Fruit fly (Drosophila melanogaster) whole organism, embryonic: ENCODE results near the gene CG3009.

Experiments used
- Adf1 ChIP-seq: fragments of 200-800 bp; sonication (Bioruptor generic); IDR thresholded peaks from 2 replicates; pipeline ENCODE4 v1.3.6; 2022; ENCODE audit warnings: missing biosample characterization, missing genetic modification characterization
- CG14014 ChIP-seq: fragments of 200-800 bp; sonication (Bioruptor generic); IDR thresholded peaks from 2 replicates; pipeline ENCODE4 v1.3.6; 2022; ENCODE audit warnings: missing biosample characterization, missing genetic modification characterization
- CG15011 ChIP-seq: fragments of 200-800 bp; sonication (Bioruptor generic); optimal IDR thresholded peaks from 3 replicates; lab custom pipeline; 2018; ENCODE audit warnings: missing biosample characterization, mild to moderate bottlenecking, missing genetic modification characterization
- CG17328 ChIP-seq: fragments of 200-800 bp; sonication (Bioruptor generic); IDR thresholded peaks from 2 replicates; pipeline ENCODE4 v1.3.6; 2022; ENCODE audit warnings: missing biosample characterization, missing genetic modification characterization
- CG17361 ChIP-seq: fragments of 200-800 bp; sonication (Bioruptor generic); IDR thresholded peaks from 3 replicates; pipeline ENCODE4 v1.3.6; 2022; ENCODE audit warnings: missing biosample characterization, missing genetic modification characterization
- CG17612 ChIP-seq: fragments of 200-800 bp; sonication (Bioruptor generic); IDR thresholded peaks from 2 replicates; pipeline ENCODE4 v1.3.6; 2022; ENCODE audit warnings: missing biosample characterization, missing genetic modification characterization
- CG18011 ChIP-seq: fragments of 200-800 bp; sonication (Bioruptor generic); optimal IDR thresholded peaks from 2 replicates; lab custom pipeline; 2017; ENCODE audit warnings: missing biosample characterization, missing genetic modification characterization, mild to moderate bottlenecking, moderate library complexity, missing genotype
- CG1832 ChIP-seq: fragments of 200-800 bp; sonication (Bioruptor generic); optimal IDR thresholded peaks from 2 replicates; lab custom pipeline; 2017; ENCODE audit warnings: missing biosample characterization, mild to moderate bottlenecking, missing genetic modification characterization, inconsistent platforms
- CG18619 ChIP-seq: fragments of 200-800 bp; sonication (Bioruptor generic); optimal IDR thresholded peaks from 3 replicates; lab custom pipeline; 2017; ENCODE audit warnings: missing biosample characterization, mild to moderate bottlenecking, missing genetic modification characterization
- CG2129 ChIP-seq: fragments of 200-800 bp; sonication (Bioruptor generic); IDR thresholded peaks from 2 replicates; pipeline ENCODE4 v1.3.6; 2022; ENCODE audit warnings: missing biosample characterization, missing genetic modification characterization; ENCODE audit not compliant: partially characterized antibody
- CG4282 ChIP-seq: fragments of 200-800 bp; sonication (Bioruptor generic); optimal IDR thresholded peaks from 2 replicates; lab custom pipeline; 2016; ENCODE audit warnings: missing biosample characterization, missing genetic modification characterization
- CG6654 ChIP-seq: fragments of 200-800 bp; sonication (Bioruptor generic); optimal IDR thresholded peaks from 2 replicates; lab custom pipeline; 2017; ENCODE audit warnings: missing biosample characterization, mild to moderate bottlenecking, missing genetic modification characterization
- CG6689 ChIP-seq: fragments of 200-800 bp; sonication (Bioruptor generic); IDR thresholded peaks from 2 replicates; pipeline ENCODE4 v1.3.6; 2022; ENCODE audit warnings: missing biosample characterization, missing genetic modification characterization
- CG6791 ChIP-seq: fragments of 200-800 bp; sonication (Bioruptor generic); IDR thresholded peaks from 3 replicates; pipeline ENCODE4 v1.3.6; 2022; ENCODE audit warnings: missing biosample characterization, missing genetic modification characterization; ENCODE audit not compliant: partially characterized antibody
- CG6854 ChIP-seq: fragments of 200-800 bp; sonication (Bioruptor generic); optimal IDR thresholded peaks from 3 replicates; lab custom pipeline; 2017; ENCODE audit warnings: missing biosample characterization, mild to moderate bottlenecking, missing genetic modification characterization
- CG9817 ChIP-seq: fragments of 200-800 bp; sonication (Bioruptor generic); optimal IDR thresholded peaks from 2 replicates; lab custom pipeline; 2018; ENCODE audit warnings: missing biosample characterization, mild to moderate bottlenecking, missing genetic modification characterization, moderate library complexity
- CkIIα-i1 ChIP-seq: fragments of 200-800 bp; sonication (Bioruptor generic); IDR thresholded peaks from 2 replicates; pipeline ENCODE4 v1.3.6; 2022; ENCODE audit warnings: missing biosample characterization, missing genetic modification characterization
- D19A ChIP-seq: fragments of 200-800 bp; optimal IDR thresholded peaks from 3 replicates; lab custom pipeline; 2019; ENCODE audit warnings: missing biosample characterization, mild to moderate bottlenecking, missing genetic modification characterization, moderate library complexity
- Dip2 ChIP-seq: fragments of 200-800 bp; sonication (Bioruptor generic); IDR thresholded peaks from 2 replicates; pipeline ENCODE4 v1.3.6; 2022; ENCODE audit warnings: missing biosample characterization, missing genetic modification characterization
- Hr51 ChIP-seq, 2 experiments: fragments of 200-800 bp; sonication (Bioruptor generic); optimal IDR thresholded peaks; 2 replicates in 1 of 2; 3 replicates in 1 of 2; lab custom pipeline; 2016 to 2018; ENCODE audit warnings: missing biosample characterization in 2 of 2, missing genetic modification characterization in 2 of 2, mild to moderate bottlenecking in 1 of 2, moderate library complexity in 1 of 2
- Kr ChIP-seq: fragments of 200-800 bp; sonication (Bioruptor generic); optimal IDR thresholded peaks from 2 replicates; lab custom pipeline; 2017; ENCODE audit warnings: missing biosample characterization, mild to moderate bottlenecking, missing genetic modification characterization
- Lpt ChIP-seq: fragments of >200 bp; optimal IDR thresholded peaks from 2 replicates; lab custom pipeline; 2018; ENCODE audit warnings: missing biosample characterization, missing genetic modification characterization
- Med ChIP-seq: fragments of 200-800 bp; sonication (Bioruptor generic); peaks from one replicate; lab custom pipeline; 2016; ENCODE audit warnings: missing biosample characterization, missing genetic modification characterization, mild to moderate bottlenecking, inconsistent platforms, moderate library complexity
- NC2β ChIP-seq: fragments of 200-800 bp; sonication (Bioruptor generic); optimal IDR thresholded peaks from 2 replicates; lab custom pipeline; 2016; ENCODE audit warnings: missing biosample characterization, missing genetic modification characterization
- NFAT ChIP-seq: fragments of 200-800 bp; sonication (Bioruptor generic); IDR thresholded peaks from 2 replicates; pipeline ENCODE4 v1.3.6; 2022; ENCODE audit warnings: missing biosample characterization, missing genetic modification characterization
- Opbp ChIP-seq: fragments of 200-800 bp; sonication (Bioruptor generic); IDR thresholded peaks from 3 replicates; pipeline ENCODE4 v1.3.6; 2022; ENCODE audit warnings: missing biosample characterization, missing genetic modification characterization; ENCODE audit not compliant: partially characterized antibody
- Rx ChIP-seq: fragments of 200-800 bp; sonication (Bioruptor generic); IDR thresholded peaks from 2 replicates; pipeline ENCODE4 v1.3.6; 2022; ENCODE audit warnings: missing biosample characterization, missing genetic modification characterization
- Side ChIP-seq: fragments of 200-800 bp; sonication (Bioruptor generic); optimal IDR thresholded peaks from 2 replicates; lab custom pipeline; 2016; ENCODE audit warnings: missing biosample characterization, missing genetic modification characterization
- Sry-β ChIP-seq: fragments of 200-800 bp; sonication (Bioruptor generic); optimal IDR thresholded peaks from 2 replicates; lab custom pipeline; 2018; ENCODE audit warnings: missing biosample characterization, mild to moderate bottlenecking, missing genetic modification characterization, moderate library complexity
- Xrp1 ChIP-seq: fragments of 200-800 bp; sonication (Bioruptor generic); IDR thresholded peaks from 2 replicates; pipeline ENCODE4 v1.3.6; 2022; ENCODE audit warnings: missing biosample characterization, missing genetic modification characterization
- abd-A ChIP-seq: fragments of 200-800 bp; sonication (Bioruptor generic); optimal IDR thresholded peaks from 3 replicates; lab custom pipeline; 2019; ENCODE audit warnings: missing biosample characterization, mild to moderate bottlenecking, missing genetic modification characterization, moderate library complexity
- ase ChIP-seq: fragments of 200-800 bp; sonication (Bioruptor generic); IDR thresholded peaks from 3 replicates; pipeline ENCODE4 v1.3.6; 2022; ENCODE audit warnings: missing biosample characterization, missing genetic modification characterization
- cad ChIP-seq: fragments of >200 bp; optimal IDR thresholded peaks from 2 replicates; lab custom pipeline; 2017; ENCODE audit warnings: missing biosample characterization, missing genetic modification characterization
- crol ChIP-seq: fragments of 200-800 bp; sonication (Bioruptor generic); IDR thresholded peaks from 2 replicates; pipeline ENCODE4 v1.3.6; 2022; ENCODE audit warnings: missing biosample characterization, missing genetic modification characterization
- ewg ChIP-seq: fragments of 200-800 bp; sonication (Bioruptor generic); optimal IDR thresholded peaks from 3 replicates; lab custom pipeline; 2017; ENCODE audit warnings: mild to moderate bottlenecking, missing biosample characterization, missing genetic modification reagents, missing genetic modification characterization
- gcm ChIP-seq: fragments of 200-800 bp; sonication (Bioruptor generic); optimal IDR thresholded peaks from 2 replicates; lab custom pipeline; 2019; ENCODE audit warnings: missing biosample characterization, mild to moderate bottlenecking, missing genetic modification characterization, moderate library complexity
- gro ChIP-seq: fragments of 200-800 bp; sonication (Bioruptor generic); optimal IDR thresholded peaks from 2 replicates; lab custom pipeline; 2016; ENCODE audit warnings: missing biosample characterization, missing genetic modification characterization
- hb ChIP-seq: fragments of 200-800 bp; sonication (Bioruptor generic); IDR thresholded peaks from 3 replicates; pipeline ENCODE4 v1.3.6; 2022; ENCODE audit warnings: missing biosample characterization, missing genetic modification characterization; ENCODE audit not compliant: partially characterized antibody
- jing ChIP-seq: fragments of 200-800 bp; sonication (Bioruptor generic); optimal IDR thresholded peaks from 2 replicates; lab custom pipeline; 2018; ENCODE audit warnings: missing biosample characterization, mild to moderate bottlenecking, missing genetic modification characterization
- jumu ChIP-seq: fragments of 200-800 bp; sonication (Bioruptor generic); optimal IDR thresholded peaks from 3 replicates; lab custom pipeline; 2016; ENCODE audit warnings: missing biosample characterization, missing genetic modification characterization
- mld ChIP-seq: fragments of 200-800 bp; sonication (Bioruptor generic); IDR thresholded peaks from 3 replicates; pipeline ENCODE4 v1.3.6; 2022; ENCODE audit warnings: missing biosample characterization, missing genetic modification characterization; ENCODE audit not compliant: partially characterized antibody
- odd ChIP-seq: fragments of 200-800 bp; sonication (Bioruptor generic); optimal IDR thresholded peaks from 2 replicates; lab custom pipeline; 2017; ENCODE audit warnings: missing biosample characterization, mild to moderate bottlenecking, missing genetic modification characterization
- p53 ChIP-seq: fragments of 200-800 bp; sonication (Bioruptor generic); optimal IDR thresholded peaks from 2 replicates; lab custom pipeline; 2016; ENCODE audit warnings: missing biosample characterization, missing genetic modification characterization
- repo ChIP-seq: fragments of 200-800 bp; sonication (Bioruptor generic); optimal IDR thresholded peaks from 2 replicates; lab custom pipeline; 2016; ENCODE audit warnings: missing biosample characterization, missing genetic modification characterization
- schlank ChIP-seq: fragments of 200-800 bp; sonication (Bioruptor generic); optimal IDR thresholded peaks from 2 replicates; lab custom pipeline; 2018; ENCODE audit warnings: missing biosample characterization, mild to moderate bottlenecking, missing genetic modification characterization
- sens-2 ChIP-seq: fragments of 200-800 bp; sonication (Bioruptor generic); IDR thresholded peaks from 2 replicates; pipeline ENCODE4 v1.3.6; 2022; ENCODE audit warnings: missing biosample characterization, missing genetic modification characterization
- sr ChIP-seq: fragments of 200-800 bp; sonication (Bioruptor generic); IDR thresholded peaks from 3 replicates; pipeline ENCODE4 v1.3.6; 2022; ENCODE audit warnings: missing biosample characterization, missing genetic modification characterization
- unpg ChIP-seq: fragments of 200-800 bp; sonication (Bioruptor generic); optimal IDR thresholded peaks from 3 replicates; lab custom pipeline; 2018; ENCODE audit warnings: missing biosample characterization, mild to moderate bottlenecking, missing genetic modification characterization, moderate library complexity
- zfh1 ChIP-seq: fragments of 200-800 bp; sonication (Bioruptor generic); IDR thresholded peaks from 3 replicates; pipeline ENCODE4 v1.3.6; 2022; ENCODE audit warnings: missing biosample characterization, missing genetic modification characterization

The CG3009 gene

DNA sequence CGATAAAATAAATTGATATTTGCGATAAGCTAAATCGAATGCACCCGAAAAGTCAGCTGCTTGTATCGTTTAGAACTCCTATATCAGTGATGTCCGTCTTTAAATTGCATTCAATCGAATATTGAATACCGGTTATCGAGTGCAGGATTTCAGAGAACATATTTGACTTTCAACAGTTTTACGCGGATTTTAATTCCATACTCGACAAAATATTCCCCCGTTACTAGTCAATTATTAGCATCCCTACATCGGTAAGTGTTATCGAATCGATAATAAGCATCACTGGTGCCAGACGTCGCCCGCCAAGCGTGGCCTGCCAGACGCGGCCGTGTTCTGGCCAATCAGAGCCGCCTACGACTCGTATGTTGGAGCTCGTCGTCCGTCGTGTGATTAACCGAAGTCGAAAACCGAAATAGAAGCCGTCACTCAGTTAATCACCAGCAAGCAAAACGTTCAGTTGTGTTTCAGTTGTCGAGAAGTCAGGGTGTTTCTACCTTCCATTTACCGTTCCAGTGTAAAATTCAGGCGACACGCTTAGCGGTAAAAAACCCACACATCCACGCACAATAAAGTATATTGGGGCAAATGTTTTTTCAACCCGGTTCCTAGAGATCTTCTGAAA lies 21.4 kb upstream of the CG3009 start, which contains the start of gene ctp (continued):
- TF ChIP-seq NC2β (GFP tag; lab: Kevin White, UChicago), result peak; percentile 24
- peak; percentile 44; the same call in 1 of the 2 replicates for TF ChIP-seq Xrp1 (GFP tag; lab: Robert Waterston, UW)
- TF ChIP-seq CG6791 (GFP tag; lab: Robert Waterston, UW), result peak; percentile 58; the same call in 2 of the 3 replicates
- no peak for TF ChIP-seq odd (GFP tag; lab: Kevin White, UChicago)
- peak; percentile 45; the same call in 1 of the 2 replicates for TF ChIP-seq Adf1 (GFP tag; lab: Robert Waterston, UW)
- no peak for TF ChIP-seq Dip2 (GFP tag; lab: Robert Waterston, UW)
- TF ChIP-seq cad, result no peak
- TF ChIP-seq NFAT, result no peak
- peak; percentile 61; the same call in 1 of the 3 replicates for TF ChIP-seq mld (GFP tag; lab: Robert Waterston, UW)
- peak; percentile 38; the same call in 1 of the 2 replicates for TF ChIP-seq CG17328
- TF ChIP-seq CG4282, result peak; percentile 48
- TF ChIP-seq schlank, result no peak
- no peak for TF ChIP-seq Rx (GFP tag; lab: Robert Waterston, UW)
- peak; percentile 31 for TF ChIP-seq gcm (GFP tag; lab: Kevin White, UChicago)
- TF ChIP-seq p53 (GFP tag; lab: Kevin White, UChicago), result peak; percentile 37
- TF ChIP-seq CG18011, result peak; percentile 23
- peak; percentile 58 for TF ChIP-seq Opbp (GFP tag; lab: Robert Waterston, UW)
- TF ChIP-seq ewg (GFP tag; lab: Kevin White, UChicago), result no peak
- TF ChIP-seq jing (GFP tag; lab: Kevin White, UChicago), result no peak
- TF ChIP-seq sens-2 (GFP tag; lab: Robert Waterston, UW), result no peak
- TF ChIP-seq Lpt, result no peak
- peak; percentile 88 for TF ChIP-seq Med
- TF ChIP-seq CG6654 (GFP tag; lab: Kevin White, UChicago), result no peak
- peak; percentile 39 to 56 for TF ChIP-seq Hr51 (GFP tag; optimal IDR thresholded peaks at IDR 0.05; lab: Kevin White, UChicago)
- TF ChIP-seq CG15011 (GFP tag; lab: Kevin White, UChicago), result no peak
- peak; percentile 55; the same call in 1 of the 2 replicates for TF ChIP-seq CG14014 (GFP tag; lab: Robert Waterston, UW)
- peak; percentile 69; the same call in 1 of the 3 replicates for TF ChIP-seq hb
- no peak; the same call in 2 of the 3 replicates for TF ChIP-seq sr (GFP tag; lab: Robert Waterston, UW)
- peak; percentile 70 for TF ChIP-seq jumu (GFP tag; lab: Kevin White, UChicago)
- TF ChIP-seq crol, result no peak
- 0 out of 2 replicates have a peak, but pooled peaks have one; percentile 15 for TF ChIP-seq CG6689 (GFP tag; lab: Robert Waterston, UW)
- TF ChIP-seq CG1832 (GFP tag; lab: Kevin White, UChicago), result no peak
- TF ChIP-seq Kr (GFP tag; lab: Kevin White, UChicago), result no peak
- peak; percentile 94 for TF ChIP-seq Sry-β (GFP tag; lab: Kevin White, UChicago)
- TF ChIP-seq Side (GFP tag; lab: Kevin White, UChicago), result peak; percentile 43
- TF ChIP-seq CG18619 (GFP tag; lab: Kevin White, UChicago), result no peak
- 0 out of 2 replicates have a peak, but pooled peaks have one; percentile 23 for TF ChIP-seq CG2129 (GFP tag; lab: Robert Waterston, UW)
- TF ChIP-seq unpg (GFP tag; lab: Kevin White, UChicago), result peak; percentile 35
- peak; percentile 3 for TF ChIP-seq D19A (tag; lab: Kevin White, UChicago)
- TF ChIP-seq abd-A, result peak; percentile 83
- peak; percentile 29 for TF ChIP-seq CG9817 (tag; lab: Kevin White, UChicago)
- peak; percentile 52 for TF ChIP-seq CG6854 (GFP tag; lab: Kevin White, UChicago)
- no peak for TF ChIP-seq ase (GFP tag; lab: Robert Waterston, UW)
- peak; percentile 8 for TF ChIP-seq repo (GFP tag; lab: Kevin White, UChicago)
- peak; percentile 38; the same call in 1 of the 3 replicates for TF ChIP-seq zfh1 (GFP tag; lab: Robert Waterston, UW)
- TF ChIP-seq CG17361 (GFP tag; lab: Robert Waterston, UW), result peak; percentile 27; the same call in 1 of the 3 replicates
- TF ChIP-seq CkIIα-i1 (GFP tag; lab: Robert Waterston, UW), result no peak
- peak; percentile 38 for TF ChIP-seq gro
- no peak for TF ChIP-seq CG17612
